Worm (Caenorhabditis elegans): ENCODE measurements around the gene sre-45.

- TF ChIP-seq skn-1 (tag; optimal IDR thresholded peaks at IDR 0.05) (no peak), egl-27 (tag; optimal IDR thresholded peaks at IDR 0.05) (no peak), nhr-11 (tag; optimal IDR thresholded peaks at IDR 0.05) (no peak), nhr-237 (tag; optimal IDR thresholded peaks at IDR 0.05) (no peak), elt-3 (tag; optimal IDR thresholded peaks at IDR 0.05) (no peak), unc-62 (GFP tag; optimal IDR thresholded peaks at IDR 0.05) (no peak)
These were observed 11.4 kb downstream of the sre-45 start for ce11 chrII:13529131-13529530.

All from whole organism, L2 larva.